Worm (Caenorhabditis elegans) whole organism, L1 larva: ENCODE results near the gene szy-2.

Source experiments
- ama-1 ChIP-seq: fragments of 150-350 bp; optimal IDR thresholded peaks from 2 replicates; lab custom pipeline; 2014
- blmp-1 ChIP-seq: fragments of 150-350 bp; optimal IDR thresholded peaks from 2 replicates; lab custom pipeline; 2014; ENCODE audit warnings: missing biosample characterization, missing genetic modification characterization
- nhr-84 ChIP-seq: sonication (generic microtip); optimal IDR thresholded peaks from 2 replicates; lab custom pipeline; 2017; ENCODE audit warnings: missing biosample characterization, missing genetic modification characterization

DNA sequence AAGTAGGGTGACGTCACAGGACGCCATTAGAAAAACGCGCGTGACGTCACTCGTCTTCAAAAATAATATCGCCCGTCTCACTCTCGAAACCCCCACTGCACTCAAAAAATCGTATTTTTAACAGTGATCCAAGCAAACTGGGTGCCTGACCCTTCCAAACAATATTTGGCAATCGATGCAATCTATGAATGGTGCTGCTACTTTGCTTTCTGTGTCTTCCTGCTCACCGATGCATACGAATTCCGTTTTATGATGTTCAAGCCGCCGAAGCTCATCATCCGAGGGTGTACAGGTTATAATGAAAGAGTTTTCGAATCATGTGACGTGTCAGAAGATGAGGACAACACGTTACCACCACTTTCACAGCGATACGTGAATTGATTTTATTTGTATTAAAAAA, 36.5 kb upstream of the szy-2 start, which contains the start of gene W03A5.1:
- TF ChIP-seq ama-1 (lab: Kevin White, UChicago) (no peak), nhr-84 (no peak), blmp-1 (no peak)
